Fruit fly (Drosophila melanogaster) whole organism, prepupa: ENCODE data around the gene emc.

ENCODE experiments used
- Blimp-1 ChIP-seq: fragments of 200-800 bp; sonication (Bioruptor generic); optimal IDR thresholded peaks from 3 replicates; lab custom pipeline; 2017; ENCODE audit warnings: missing biosample characterization, missing genetic modification characterization, mild to moderate bottlenecking, moderate library complexity, missing genetic modification reagents
- CG10631 ChIP-seq: fragments of 200-800 bp; sonication (Bioruptor generic); optimal IDR thresholded peaks from 2 replicates; lab custom pipeline; 2016; ENCODE audit warnings: missing biosample characterization, missing genetic modification characterization
- CG11294 ChIP-seq: fragments of 200-800 bp; sonication (Bioruptor generic); IDR thresholded peaks from 2 replicates; pipeline ENCODE4 v1.3.6; 2022; ENCODE audit warnings: missing biosample characterization, missing genetic modification characterization
- CG11902 ChIP-seq: fragments of 200-800 bp; sonication (Bioruptor generic); optimal IDR thresholded peaks from 3 replicates; lab custom pipeline; 2016; ENCODE audit warnings: missing biosample characterization, missing genetic modification characterization
- CG15336 ChIP-seq: fragments of 200-800 bp; sonication (Bioruptor generic); IDR thresholded peaks from 2 replicates; pipeline ENCODE4 v1.3.6; 2022; ENCODE audit warnings: missing biosample characterization, missing genetic modification characterization
- CG1621 ChIP-seq: fragments of 200-800 bp; sonication (Bioruptor generic); optimal IDR thresholded peaks from 3 replicates; lab custom pipeline; 2018; ENCODE audit warnings: missing biosample characterization, mild to moderate bottlenecking, missing genetic modification characterization
- CG16779 ChIP-seq: fragments of 200-800 bp; sonication (Bioruptor generic); optimal IDR thresholded peaks from 3 replicates; lab custom pipeline; 2017; ENCODE audit warnings: missing biosample characterization, mild to moderate bottlenecking, missing genetic modification characterization
- CG31627 ChIP-seq: fragments of 200-800 bp; sonication (Bioruptor generic); optimal IDR thresholded peaks from 3 replicates; lab custom pipeline; 2016; ENCODE audit warnings: missing biosample characterization, missing genetic modification characterization
- CG32006 ChIP-seq: fragments of 200-800 bp; sonication (Bioruptor generic); optimal IDR thresholded peaks from 3 replicates; lab custom pipeline; 2017; ENCODE audit warnings: missing biosample characterization, mild to moderate bottlenecking, missing genetic modification characterization
- CG3919 ChIP-seq: fragments of 200-800 bp; sonication (Bioruptor generic); optimal IDR thresholded peaks from 3 replicates; lab custom pipeline; 2016; ENCODE audit warnings: missing biosample characterization, missing genetic modification characterization
- CG4318 ChIP-seq: fragments of 200-800 bp; sonication (Bioruptor generic); optimal IDR thresholded peaks from 3 replicates; lab custom pipeline; 2017; ENCODE audit warnings: missing biosample characterization, mild to moderate bottlenecking, missing genetic modification characterization
- CG6276 ChIP-seq: fragments of 200-800 bp; sonication (Bioruptor generic); optimal IDR thresholded peaks from 2 replicates; lab custom pipeline; 2017; ENCODE audit warnings: missing biosample characterization, mild to moderate bottlenecking, missing genetic modification characterization
- CG6808 ChIP-seq: fragments of 200-800 bp; sonication (Bioruptor generic); optimal IDR thresholded peaks from 3 replicates; lab custom pipeline; 2017; ENCODE audit warnings: missing biosample characterization, missing genetic modification characterization, mild to moderate bottlenecking, moderate library complexity, missing genetic modification reagents
- CG6854 ChIP-seq: fragments of 200-800 bp; sonication (Bioruptor generic); optimal IDR thresholded peaks from 2 replicates; lab custom pipeline; 2017; ENCODE audit warnings: missing biosample characterization, mild to moderate bottlenecking, missing genetic modification characterization
- CG7368 ChIP-seq: fragments of 200-800 bp; sonication (Bioruptor generic); optimal IDR thresholded peaks from 3 replicates; lab custom pipeline; 2016; ENCODE audit warnings: missing biosample characterization, missing genetic modification characterization
- CG8119 ChIP-seq: fragments of 200-800 bp; sonication (Bioruptor generic); IDR thresholded peaks from 3 replicates; pipeline ENCODE4 v1.3.6; 2022; ENCODE audit warnings: missing biosample characterization, missing genetic modification characterization
- CG8319 ChIP-seq: fragments of 200-800 bp; sonication (Bioruptor generic); optimal IDR thresholded peaks from 3 replicates; lab custom pipeline; 2016; ENCODE audit warnings: missing biosample characterization, missing genetic modification characterization
- CG8632 ChIP-seq: fragments of 200-800 bp; sonication (Bioruptor generic); optimal IDR thresholded peaks from 3 replicates; lab custom pipeline; 2016; ENCODE audit warnings: missing biosample characterization, missing genetic modification characterization
- CG9139 ChIP-seq: fragments of 200-800 bp; sonication (Bioruptor generic); optimal IDR thresholded peaks from 3 replicates; lab custom pipeline; 2017; ENCODE audit warnings: missing biosample characterization, mild to moderate bottlenecking, missing genetic modification characterization
- Eip75B ChIP-seq: fragments of 200-800 bp; sonication (Bioruptor generic); optimal IDR thresholded peaks from 3 replicates; lab custom pipeline; 2016; ENCODE audit warnings: missing biosample characterization, missing genetic modification characterization
- Eip78C ChIP-seq: fragments of 200-800 bp; sonication (Bioruptor generic); peaks from one replicate; lab custom pipeline; 2016; ENCODE audit warnings: missing biosample characterization, missing genetic modification characterization
- Eip93F ChIP-seq: fragments of 200-800 bp; sonication (Bioruptor generic); optimal IDR thresholded peaks from 2 replicates; lab custom pipeline; 2016; ENCODE audit warnings: missing biosample characterization, mild to moderate bottlenecking, missing genetic modification characterization
- Ets21C ChIP-seq: fragments of 200-800 bp; sonication (Bioruptor generic); optimal IDR thresholded peaks from 3 replicates; lab custom pipeline; 2016; ENCODE audit warnings: missing biosample characterization, missing genetic modification characterization
- Ets96B ChIP-seq: fragments of 200-800 bp; optimal IDR thresholded peaks from 2 replicates; lab custom pipeline; 2019; ENCODE audit warnings: missing biosample characterization, mild to moderate bottlenecking, missing genetic modification characterization, moderate library complexity
- Gug ChIP-seq: fragments of 200-800 bp; sonication (Bioruptor generic); IDR thresholded peaks from 2 replicates; pipeline ENCODE4 v1.3.6; 2022; ENCODE audit warnings: missing biosample characterization, missing genetic modification characterization
- Hr39 ChIP-seq: fragments of 200-800 bp; sonication (Bioruptor generic); optimal IDR thresholded peaks from 2 replicates; lab custom pipeline; 2016; ENCODE audit warnings: missing biosample characterization, missing genetic modification characterization
- Hr4 ChIP-seq: fragments of 200-800 bp; sonication (Bioruptor generic); optimal IDR thresholded peaks from 3 replicates; lab custom pipeline; 2016; ENCODE audit warnings: missing biosample characterization, missing genetic modification characterization
- Lpt ChIP-seq: fragments of 200-800 bp; sonication (Bioruptor generic); optimal IDR thresholded peaks from 3 replicates; lab custom pipeline; 2016; ENCODE audit warnings: missing biosample characterization, missing genetic modification characterization
- Met ChIP-seq: fragments of 200-800 bp; sonication (Bioruptor generic); optimal IDR thresholded peaks from 3 replicates; lab custom pipeline; 2016; ENCODE audit warnings: missing biosample characterization, missing genetic modification characterization
- OdsH ChIP-seq: fragments of 200-800 bp; sonication (Bioruptor generic); optimal IDR thresholded peaks from 3 replicates; lab custom pipeline; 2016; ENCODE audit warnings: missing biosample characterization, missing genetic modification characterization
- Smox ChIP-seq: fragments of 200-800 bp; sonication (Bioruptor generic); optimal IDR thresholded peaks from 3 replicates; lab custom pipeline; 2016; ENCODE audit warnings: missing biosample characterization, missing genetic modification characterization
- Sox102F ChIP-seq: fragments of 200-800 bp; sonication (Bioruptor generic); optimal IDR thresholded peaks from 2 replicates; lab custom pipeline; 2016; ENCODE audit warnings: missing biosample characterization, mild to moderate bottlenecking, missing genetic modification characterization
- Sox14 ChIP-seq: fragments of 200-800 bp; sonication (Bioruptor generic); optimal IDR thresholded peaks from 3 replicates; lab custom pipeline; 2016; ENCODE audit warnings: missing biosample characterization, missing genetic modification characterization
- achi ChIP-seq: fragments of 200-800 bp; sonication (Bioruptor generic); optimal IDR thresholded peaks from 3 replicates; lab custom pipeline; 2016; ENCODE audit warnings: missing biosample characterization, missing genetic modification characterization
- acj6 ChIP-seq: fragments of 200-800 bp; sonication (Bioruptor generic); optimal IDR thresholded peaks from 3 replicates; lab custom pipeline; 2016; ENCODE audit warnings: missing biosample characterization, missing genetic modification characterization
- cyc ChIP-seq: fragments of 200-800 bp; sonication (Bioruptor generic); optimal IDR thresholded peaks from 3 replicates; lab custom pipeline; 2016; ENCODE audit warnings: missing biosample characterization, missing genetic modification characterization
- dac ChIP-seq: fragments of 200-800 bp; sonication (Bioruptor generic); optimal IDR thresholded peaks from 2 replicates; lab custom pipeline; 2017; ENCODE audit warnings: missing biosample characterization, mild to moderate bottlenecking, missing genetic modification characterization
- dsx ChIP-seq: fragments of 200-800 bp; optimal IDR thresholded peaks from 3 replicates; lab custom pipeline; 2019; ENCODE audit warnings: missing biosample characterization, mild to moderate bottlenecking, missing genetic modification characterization, moderate library complexity; ENCODE audit not compliant: poor library complexity, severe bottlenecking
- eg ChIP-seq: fragments of 200-800 bp; sonication (Bioruptor generic); IDR thresholded peaks from 3 replicates; pipeline ENCODE4 v1.3.6; 2022; ENCODE audit warnings: missing biosample characterization, missing genetic modification characterization
- esn ChIP-seq: fragments of 200-800 bp; sonication (Bioruptor generic); optimal IDR thresholded peaks from 2 replicates; lab custom pipeline; 2016; ENCODE audit warnings: missing biosample characterization, mild to moderate bottlenecking, missing genetic modification characterization, moderate library complexity
- fd59A ChIP-seq: fragments of 200-800 bp; sonication (Bioruptor generic); optimal IDR thresholded peaks from 2 replicates; lab custom pipeline; 2017; ENCODE audit warnings: missing biosample characterization, mild to moderate bottlenecking, missing genetic modification characterization, missing genetic modification reagents
- fd85E ChIP-seq: fragments of 200-800 bp; sonication (Bioruptor generic); optimal IDR thresholded peaks from 3 replicates; lab custom pipeline; 2016; ENCODE audit warnings: missing biosample characterization, missing genetic modification characterization
- net ChIP-seq: fragments of 200-800 bp; sonication (Bioruptor generic); optimal IDR thresholded peaks from 3 replicates; lab custom pipeline; 2016; ENCODE audit warnings: missing biosample characterization, missing genetic modification characterization
- pdm3 ChIP-seq: fragments of 200-800 bp; sonication (Bioruptor generic); optimal IDR thresholded peaks from 3 replicates; lab custom pipeline; 2016; ENCODE audit warnings: missing biosample characterization, missing genetic modification characterization
- salr ChIP-seq, 2 experiments: fragments of 200-800 bp; sonication (Bioruptor generic); optimal IDR thresholded peaks; 3 replicates each; lab custom pipeline; 2016 to 2018; ENCODE audit warnings: missing biosample characterization in 2 of 2, missing genetic modification characterization in 2 of 2, mild to moderate bottlenecking in 1 of 2
- spab ChIP-seq: fragments of 200-800 bp; sonication (Bioruptor generic); optimal IDR thresholded peaks from 2 replicates; lab custom pipeline; 2017; ENCODE audit warnings: missing biosample characterization, mild to moderate bottlenecking, missing genetic modification characterization, missing genetic modification reagents
- topi ChIP-seq: fragments of 200-800 bp; sonication (Bioruptor generic); optimal IDR thresholded peaks from 3 replicates; lab custom pipeline; 2016; ENCODE audit warnings: missing biosample characterization, missing genetic modification characterization
- vri ChIP-seq: fragments of 200-800 bp; sonication (Bioruptor generic); optimal IDR thresholded peaks from 3 replicates; lab custom pipeline; 2016; ENCODE audit warnings: missing biosample characterization, mild to moderate bottlenecking, missing genetic modification characterization

Gene emc

dm6 chr3L:771361-771760 lies 22.2 kb downstream of the emc start (continued):
- TF ChIP-seq CG32006 (GFP tag; lab: Kevin White, UChicago) (peak; percentile 82), fd59A (GFP tag; lab: Kevin White, UChicago) (peak; percentile 64), dsx (GFP tag; lab: Kevin White, UChicago) (peak; percentile 72), Hr39 (GFP tag; lab: Kevin White, UChicago) (peak; percentile 90), cyc (GFP tag; lab: Kevin White, UChicago) (peak; percentile 87), CG1621 (tag; lab: Kevin White, UChicago) (peak; percentile 83), CG7368 (GFP tag; lab: Kevin White, UChicago) (peak; percentile 76), Sox102F (peak; percentile 90)

- TF ChIP-seq dsx (GFP tag; lab: Kevin White, UChicago), result peak; percentile 2
- peak; percentile 24; the same call in 1 of the 3 replicates for TF ChIP-seq eg (GFP tag; lab: Robert Waterston, UW)
- TF ChIP-seq CG6808 (GFP tag; lab: Kevin White, UChicago), result peak; percentile 49
- TF ChIP-seq Eip75B, result peak; percentile 57
- TF ChIP-seq CG31627, result peak; percentile 67
- peak; percentile 43 for TF ChIP-seq Ets21C (GFP tag; lab: Kevin White, UChicago)
- TF ChIP-seq CG3919 (GFP tag; lab: Kevin White, UChicago), result peak; percentile 65
- peak; percentile 31 for TF ChIP-seq Lpt
- no peak for TF ChIP-seq CG4318 (GFP tag; lab: Kevin White, UChicago)
- TF ChIP-seq dac (GFP tag; lab: Kevin White, UChicago), result no peak
- TF ChIP-seq fd85E (GFP tag; lab: Kevin White, UChicago), result no peak
- TF ChIP-seq acj6, result peak; percentile 49
- TF ChIP-seq pdm3, result peak; percentile 38
- TF ChIP-seq CG1621 (tag; lab: Kevin White, UChicago), result peak; percentile 43
- TF ChIP-seq Blimp-1 (GFP tag; lab: Kevin White, UChicago), result peak; percentile 41
- no peak for TF ChIP-seq CG16779
- no peak for TF ChIP-seq CG6854 (GFP tag; lab: Kevin White, UChicago)
- peak; percentile 49 for TF ChIP-seq CG8319 (GFP tag; lab: Kevin White, UChicago)
- TF ChIP-seq CG15336 (GFP tag; lab: Robert Waterston, UW), result no peak
- peak; percentile 60 for TF ChIP-seq CG11902 (GFP tag; lab: Kevin White, UChicago)
- TF ChIP-seq Gug (GFP tag; lab: Robert Waterston, UW), result 0 out of 2 replicates have a peak, but pooled peaks have one; percentile 12
- TF ChIP-seq cyc (GFP tag; lab: Kevin White, UChicago), result peak; percentile 74
- peak; percentile 25 for TF ChIP-seq Hr4 (GFP tag; lab: Kevin White, UChicago)
- TF ChIP-seq Eip93F, result no peak
- TF ChIP-seq Met (GFP tag; lab: Kevin White, UChicago), result peak; percentile 78
- TF ChIP-seq Sox102F, result peak; percentile 71
- 0 out of 2 replicates have a peak, but pooled peaks have one; percentile 31 for TF ChIP-seq CG11294
- peak; percentile 69 for TF ChIP-seq Smox (GFP tag; lab: Kevin White, UChicago)
- peak; percentile 53 for TF ChIP-seq Ets96B
- TF ChIP-seq vri (GFP tag; lab: Kevin White, UChicago), result peak; percentile 38
- peak; percentile 27 for TF ChIP-seq CG8632
- TF ChIP-seq achi (GFP tag; lab: Kevin White, UChicago), result peak; percentile 57
- TF ChIP-seq salr (GFP tag; optimal IDR thresholded peaks at IDR 0.05; lab: Kevin White, UChicago), result no peak
- TF ChIP-seq CG32006 (GFP tag; lab: Kevin White, UChicago), result peak; percentile 53
- peak; percentile 82 for TF ChIP-seq Eip78C (GFP tag; lab: Kevin White, UChicago)
- TF ChIP-seq OdsH (GFP tag; lab: Kevin White, UChicago), result peak; percentile 47
- TF ChIP-seq CG8119 (GFP tag; lab: Robert Waterston, UW), result peak; percentile 42; the same call in 1 of the 3 replicates
- peak; percentile 33 for TF ChIP-seq spab (GFP tag; lab: Kevin White, UChicago)
- TF ChIP-seq esn (GFP tag; lab: Kevin White, UChicago), result peak; percentile 70
- TF ChIP-seq CG9139 (GFP tag; lab: Kevin White, UChicago), result no peak
- peak; percentile 45 for TF ChIP-seq CG10631 (GFP tag; lab: Kevin White, UChicago)
- peak; percentile 59 for TF ChIP-seq CG7368 (GFP tag; lab: Kevin White, UChicago)
- TF ChIP-seq net (GFP tag; lab: Kevin White, UChicago), result no peak
- TF ChIP-seq fd59A (GFP tag; lab: Kevin White, UChicago), result peak; percentile 28
- TF ChIP-seq CG6276 (GFP tag; lab: Kevin White, UChicago), result peak; percentile 21
- TF ChIP-seq topi (GFP tag; lab: Kevin White, UChicago), result peak; percentile 62
- peak; percentile 42 for TF ChIP-seq Sox14 (GFP tag; lab: Kevin White, UChicago)
These were observed 23.0 kb downstream of the emc start for dm6 chr3L:772193-772592.
